Fruit fly (Drosophila melanogaster): ENCODE measurements around the gene Sry-delta.

DNA sequence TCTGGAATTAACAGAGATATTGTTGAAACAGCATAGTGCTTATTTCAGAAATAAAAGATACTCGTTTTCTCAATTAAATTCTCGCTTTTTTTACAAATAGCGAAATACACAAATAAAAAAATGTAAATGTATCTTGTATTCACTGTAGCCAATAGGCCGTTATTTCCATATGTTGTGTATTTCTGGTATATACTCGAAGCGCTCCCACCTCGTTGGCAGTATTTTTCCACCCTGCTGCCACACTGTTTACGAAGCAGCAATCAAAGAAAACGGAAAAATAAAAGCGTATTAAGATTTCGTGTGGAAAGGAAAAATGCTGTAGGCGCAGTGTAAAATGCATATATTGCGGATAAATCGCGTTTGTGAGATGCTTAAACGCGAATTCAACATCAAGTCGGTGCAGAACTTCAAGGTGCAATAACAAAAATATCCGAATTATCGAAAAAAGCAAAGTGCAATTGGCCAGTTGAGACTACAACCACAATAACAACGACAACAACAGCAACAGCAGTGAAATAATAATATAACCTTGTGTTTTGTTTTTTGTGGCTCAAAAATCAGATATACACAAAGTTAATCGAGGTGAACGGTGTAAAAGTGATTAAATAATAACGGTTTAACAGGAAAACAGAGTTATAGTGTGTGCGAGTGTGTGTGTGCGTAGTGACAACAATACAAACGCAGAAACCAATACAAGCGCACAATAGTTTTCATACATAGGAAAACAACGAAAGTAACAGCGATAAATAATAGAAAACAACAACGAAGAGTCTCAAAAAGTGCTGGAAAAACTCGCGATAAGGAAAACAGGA is 15.1 kb downstream of the Sry-delta start, which contains the start of gene sima:
- TF ChIP-seq CG8478 (optimal IDR thresholded peaks at IDR 0.05) (no peak), CTCF (optimal IDR thresholded peaks at IDR 0.05) (peak in 1 of 2 experiments; percentile 20)

Data from S2 (cell line).